Worm (Caenorhabditis elegans): Measurements from ENCODE around the gene bgnt-1.5.

ce11 chrX:13223437-13223836 is 8.7 kb downstream of the bgnt-1.5 start, which contains the start of gene skr-20:
- no peak for TF ChIP-seq sdc-2 (tag; optimal IDR thresholded peaks at IDR 0.05)
- no peak for TF ChIP-seq pag-3 (tag; optimal IDR thresholded peaks at IDR 0.05; ENCODE audit: borderline replicate concordance)

Data from whole organism, late embryonic.